Fruit fly (Drosophila melanogaster): ENCODE results near the gene Adk2.
A peak's percentile ranks its signal among the peaks of the same experiment; 100 is the strongest.

Gene Adk2

DNA sequence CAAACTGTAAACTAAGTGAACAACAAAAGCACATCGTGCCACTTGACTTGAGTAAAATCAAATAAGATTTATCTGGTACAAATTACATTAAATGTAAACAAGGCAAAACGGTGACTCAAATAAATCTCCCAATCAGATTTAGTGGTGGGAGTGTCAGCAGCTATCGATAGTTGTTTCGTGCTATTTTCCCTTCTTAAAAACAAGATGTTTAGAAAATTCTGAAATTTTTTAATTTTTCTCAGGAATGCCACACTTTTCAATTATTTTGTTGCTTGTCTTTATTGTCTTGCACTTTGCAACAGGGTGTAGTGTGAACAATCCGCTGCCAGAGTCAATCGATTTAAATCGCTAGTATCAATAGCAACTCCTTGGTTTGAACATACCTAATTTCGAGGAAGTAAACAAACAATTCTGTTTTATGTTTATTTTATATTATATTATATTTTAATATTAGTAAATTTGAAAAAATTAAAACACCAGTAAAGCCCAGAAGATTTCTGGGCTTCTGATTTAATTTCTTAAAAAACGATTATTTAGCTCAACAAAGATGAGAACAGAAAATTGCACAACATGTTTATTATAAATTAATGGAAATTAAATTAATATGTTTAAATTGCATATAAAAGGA is 7.2 kb downstream of the Adk2 start, which contains the start of gene MICAL-like (continued):
- TF ChIP-seq row (GFP tag; IDR thresholded peaks at IDR 0.05) (peak; percentile 85), CG34224 (GFP tag; IDR thresholded peaks at IDR 0.05; ENCODE audit: partially characterized antibody) (peak; percentile 79), CG15601 (tag; optimal IDR thresholded peaks at IDR 0.05) (no peak), ttk (GFP tag; IDR thresholded peaks at IDR 0.05) (no peak), ranshi (GFP tag; IDR thresholded peaks at IDR 0.05) (peak; percentile 40), hth (optimal IDR thresholded peaks at IDR 0.05) (no peak), tna (GFP tag; IDR thresholded peaks at IDR 0.05; ENCODE audit: partially characterized antibody) (peak; percentile 72; the same call in 1 of the 2 replicates), jigr1 (GFP tag; IDR thresholded peaks at IDR 0.05) (0 out of 3 replicates have a peak, but pooled peaks have one; percentile 26), CG7357 (GFP tag; IDR thresholded peaks at IDR 0.05) (peak; percentile 78), CG6272 (GFP tag; IDR thresholded peaks at IDR 0.05) (peak; percentile 12; the same call in 1 of the 2 replicates), ham (GFP tag; IDR thresholded peaks at IDR 0.05) (no peak), croc (GFP tag; conservative IDR thresholded peaks at IDR 0.05) (no peak), dimm (GFP tag; IDR thresholded peaks at IDR 0.05) (no peak), CG10959 (GFP tag; IDR thresholded peaks at IDR 0.05) (peak; percentile 23; the same call in 1 of the 2 replicates), Ada2b (GFP tag; IDR thresholded peaks at IDR 0.05) (peak; percentile 49), bowl (GFP tag; IDR thresholded peaks at IDR 0.05) (no peak), run (tag; optimal IDR thresholded peaks at IDR 0.05) (no peak), D19A (tag; optimal IDR thresholded peaks at IDR 0.05) (no peak), Rfx (GFP tag; IDR thresholded peaks at IDR 0.05) (peak; percentile 55), chn (GFP tag; optimal IDR thresholded peaks at IDR 0.05) (peak; percentile 5), dysf (GFP tag; IDR thresholded peaks at IDR 0.05) (no peak), Antp (GFP tag; optimal IDR thresholded peaks at IDR 0.05) (peak; percentile 47), CG42726 (GFP tag; IDR thresholded peaks at IDR 0.05; ENCODE audit: partially characterized antibody) (0 out of 2 replicates have a peak, but pooled peaks have one; percentile 46), CG7987 (GFP tag; optimal IDR thresholded peaks at IDR 0.05) (no peak), CTCF (GFP tag; optimal IDR thresholded peaks at IDR 0.05) (no peak), Sin3A (optimal IDR thresholded peaks at IDR 0.05) (no peak), crc (GFP tag; optimal IDR thresholded peaks at IDR 0.05) (no peak), Max (GFP tag; optimal IDR thresholded peaks at IDR 0.05) (no peak), CG11247 (GFP tag; IDR thresholded peaks at IDR 0.05) (0 out of 2 replicates have a peak, but pooled peaks have one; percentile 14), CG7928 (GFP tag; optimal IDR thresholded peaks at IDR 0.05) (no peak), CG13296 (GFP tag; optimal IDR thresholded peaks at IDR 0.05) (no peak), Doc3 (GFP tag; IDR thresholded peaks at IDR 0.05; ENCODE audit: partially characterized antibody) (peak; percentile 97), HHEX (GFP tag; optimal IDR thresholded peaks at IDR 0.05) (no peak), CG17829 (tag; optimal IDR thresholded peaks at IDR 0.05) (no peak), Dfd (GFP tag; optimal IDR thresholded peaks at IDR 0.05) (no peak), ase (GFP tag; IDR thresholded peaks at IDR 0.05) (peak; percentile 49; the same call in 1 of the 3 replicates), CG18764 (GFP tag; optimal IDR thresholded peaks at IDR 0.05) (no peak), slbo (GFP tag; IDR thresholded peaks at IDR 0.05) (peak; percentile 62), Dek (tag; optimal IDR thresholded peaks at IDR 0.05) (no peak), unc-4 (GFP tag; IDR thresholded peaks at IDR 0.05; ENCODE audit: partially characterized antibody) (peak; percentile 84), CG31365 (tag; optimal IDR thresholded peaks at IDR 0.05) (no peak), lov (optimal IDR thresholded peaks at IDR 0.05) (no peak), lov (GFP tag; IDR thresholded peaks at IDR 0.05) (no peak), amos (GFP tag; IDR thresholded peaks at IDR 0.05; ENCODE audit: partially characterized antibody) (peak; percentile 73), hb (GFP tag; IDR thresholded peaks at IDR 0.05; ENCODE audit: partially characterized antibody) (peak; percentile 80), Hr39 (optimal IDR thresholded peaks at IDR 0.05) (no peak), CG11504 (tag; optimal IDR thresholded peaks at IDR 0.05) (no peak), CG9437 (GFP tag; optimal IDR thresholded peaks at IDR 0.05) (peak; percentile 6), corto (GFP tag; optimal IDR thresholded peaks at IDR 0.05) (no peak), CG13624 (GFP tag; optimal IDR thresholded peaks at IDR 0.05) (peak; percentile 21), tll (GFP tag; optimal IDR thresholded peaks at IDR 0.05) (peak in 1 of 2 experiments; percentile 1), C15 (GFP tag; IDR thresholded peaks at IDR 0.05) (no peak)
